Fruit fly (Drosophila melanogaster): ENCODE results near the gene CG15370.
A peak's percentile ranks its signal among the peaks of the same experiment; 100 is the strongest.

The CG15370 gene

dm6 chrX:9248040-9248439 is 22.8 kb downstream of the CG15370 start (continued):
- TF ChIP-seq CG10366 (GFP tag; IDR thresholded peaks at IDR 0.05) (no peak), CG11398 (GFP tag; optimal IDR thresholded peaks at IDR 0.05) (no peak), Hr78 (GFP tag; optimal IDR thresholded peaks at IDR 0.05) (no peak), chinmo (GFP tag; IDR thresholded peaks at IDR 0.05; ENCODE audit: partially characterized antibody) (no peak), CG8388 (GFP tag; optimal IDR thresholded peaks at IDR 0.05) (peak; percentile 13), bigmax (GFP tag; optimal IDR thresholded peaks at IDR 0.05) (no peak), sc (optimal IDR thresholded peaks at IDR 0.05) (no peak), sc (GFP tag; optimal IDR thresholded peaks at IDR 0.05) (no peak), Taf1 (GFP tag; IDR thresholded peaks at IDR 0.05) (no peak), hb (GFP tag; IDR thresholded peaks at IDR 0.05; ENCODE audit: partially characterized antibody) (no peak), exex (tag; optimal IDR thresholded peaks at IDR 0.05) (no peak), PHDP (tag; optimal IDR thresholded peaks at IDR 0.05) (no peak), MBD-R2 (GFP tag; IDR thresholded peaks at IDR 0.05) (no peak; the same call in 1 of the 2 replicates), CG1603 (tag; optimal IDR thresholded peaks at IDR 0.05) (peak; percentile 22), CG2712 (tag; optimal IDR thresholded peaks at IDR 0.05) (peak; percentile 55), Usf (GFP tag; optimal IDR thresholded peaks at IDR 0.05) (no peak), cad (GFP tag; optimal IDR thresholded peaks at IDR 0.05) (no peak), schlank (tag; optimal IDR thresholded peaks at IDR 0.05) (no peak), hkb (optimal IDR thresholded peaks at IDR 0.05) (no peak), hkb (GFP tag; IDR thresholded peaks at IDR 0.05) (0 out of 2 replicates have a peak, but pooled peaks have one; percentile 28), seq (GFP tag; IDR thresholded peaks at IDR 0.05) (no peak), CG4424 (GFP tag; optimal IDR thresholded peaks at IDR 0.05) (peak; percentile 9), Chrac-16 (GFP tag; optimal IDR thresholded peaks at IDR 0.05) (peak; percentile 24), CG2678 (tag; optimal IDR thresholded peaks at IDR 0.05) (no peak), knrl (GFP tag; IDR thresholded peaks at IDR 0.05; ENCODE audit: partially characterized antibody) (no peak), CG30403 (GFP tag; optimal IDR thresholded peaks at IDR 0.05) (no peak), so (GFP tag; IDR thresholded peaks at IDR 0.05) (no peak), CG14710 (tag; optimal IDR thresholded peaks at IDR 0.05) (peak; percentile 7), Nf-YA (GFP tag; IDR thresholded peaks at IDR 0.05) (no peak), ro (GFP tag; IDR thresholded peaks at IDR 0.05) (no peak), CG13775 (GFP tag; optimal IDR thresholded peaks at IDR 0.05) (peak; percentile 22), al (GFP tag; IDR thresholded peaks at IDR 0.05) (no peak), CG12659 (GFP tag; optimal IDR thresholded peaks at IDR 0.05) (no peak), CG3281 (GFP tag; optimal IDR thresholded peaks at IDR 0.05) (no peak), fd102C (GFP tag; optimal IDR thresholded peaks at IDR 0.05) (peak; percentile 27), NFAT (GFP tag; IDR thresholded peaks at IDR 0.05) (no peak), CG4820 (GFP tag; optimal IDR thresholded peaks at IDR 0.05) (no peak), CG1647 (GFP tag; optimal IDR thresholded peaks at IDR 0.05) (no peak), Doc2 (GFP tag; IDR thresholded peaks at IDR 0.05) (no peak), zen (tag; optimal IDR thresholded peaks at IDR 0.05) (peak; percentile 19), CG17359 (tag; optimal IDR thresholded peaks at IDR 0.05) (peak; percentile 24), CG12219 (GFP tag; optimal IDR thresholded peaks at IDR 0.05) (no peak), eyg (GFP tag; optimal IDR thresholded peaks at IDR 0.05) (no peak), Pdp1 (GFP tag; optimal IDR thresholded peaks at IDR 0.05) (no peak), CG14441 (GFP tag; IDR thresholded peaks at IDR 0.05) (0 out of 2 replicates have a peak, but pooled peaks have one; percentile 20), CG13296 (GFP tag; optimal IDR thresholded peaks at IDR 0.05) (no peak), CG8924 (tag; optimal IDR thresholded peaks at IDR 0.05) (no peak), CG31224 (GFP tag; IDR thresholded peaks at IDR 0.05) (no peak), en (GFP tag; optimal IDR thresholded peaks at IDR 0.05) (no peak), CG7372 (GFP tag; IDR thresholded peaks at IDR 0.05) (no peak), Vsx1 (GFP tag; optimal IDR thresholded peaks at IDR 0.05) (no peak), Kr (GFP tag; optimal IDR thresholded peaks at IDR 0.05) (no peak)
